Worm (Caenorhabditis elegans) whole organism, late embryonic: ENCODE data around the gene cyp-35D1.

ENCODE experiments used
- T23F11.4 ChIP-seq: fragments of 200-800 bp; sonication (Bioruptor generic); optimal IDR thresholded peaks from 2 replicates; lab custom pipeline; 2018; ENCODE audit warnings: mild to moderate bottlenecking, missing genetic modification characterization, missing compliant biosample characterization
- ahr-1 ChIP-seq: sonication (generic microtip); optimal IDR thresholded peaks from 2 replicates; lab custom pipeline; 2016; ENCODE audit warnings: missing genetic modification characterization, missing compliant biosample characterization
- ceh-19 ChIP-seq: fragments of 200-800 bp; sonication (Bioruptor generic); optimal IDR thresholded peaks from 2 replicates; lab custom pipeline; 2018; ENCODE audit warnings: mild to moderate bottlenecking, missing genetic modification characterization, missing compliant biosample characterization
- ceh-2 ChIP-seq: sonication (generic microtip); optimal IDR thresholded peaks from 2 replicates; lab custom pipeline; 2016; ENCODE audit warnings: missing genotype, missing genetic modification characterization, missing compliant biosample characterization
- ceh-9 ChIP-seq: sonication (generic microtip); optimal IDR thresholded peaks from 2 replicates; lab custom pipeline; 2016; ENCODE audit warnings: mild to moderate bottlenecking, missing genetic modification characterization, inconsistent platforms, missing compliant biosample characterization
- fkh-10 ChIP-seq: fragments of 150-350 bp; optimal IDR thresholded peaks from 2 replicates; lab custom pipeline; 2014; ENCODE audit warnings: missing biosample characterization, missing genetic modification reagents, missing genetic modification characterization
- fkh-6 ChIP-seq: sonication (generic microtip); optimal IDR thresholded peaks from 2 replicates; lab custom pipeline; 2016; ENCODE audit warnings: missing genetic modification characterization, missing compliant biosample characterization
- hlh-8 ChIP-seq: sonication (generic microtip); optimal IDR thresholded peaks from 2 replicates; lab custom pipeline; 2016; ENCODE audit warnings: missing genotype, missing genetic modification characterization, missing compliant biosample characterization
- pag-3 ChIP-seq: sonication (generic microtip); optimal IDR thresholded peaks from 2 replicates; lab custom pipeline; 2016; ENCODE audit warnings: missing compliant biosample characterization, missing genetic modification characterization, borderline replicate concordance

DNA sequence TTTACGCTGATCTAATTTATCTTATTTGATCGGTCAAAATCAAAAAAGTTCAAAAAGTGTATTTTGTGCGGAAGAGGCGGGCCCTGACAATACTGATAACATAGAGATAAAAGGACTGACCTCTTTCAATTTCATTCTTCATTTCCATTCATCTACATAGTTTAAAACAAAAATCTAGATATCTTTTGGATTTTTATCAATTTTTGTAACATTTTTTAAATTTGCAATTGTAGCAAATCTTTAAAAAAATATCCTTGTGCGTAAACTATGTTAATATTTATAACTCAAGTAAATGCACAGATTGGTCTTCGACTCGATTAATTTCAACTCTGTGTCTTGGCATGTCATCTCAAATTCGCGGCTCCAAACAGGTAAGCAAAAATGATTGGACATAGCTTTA, 34.6 kb downstream of the cyp-35D1 start, which contains the start of gene argk-1:
- no peak for TF ChIP-seq T23F11.4
- no peak for TF ChIP-seq ceh-2 (tag; lab: Kevin White, UChicago)
- no peak for TF ChIP-seq pag-3 (tag; lab: Kevin White, UChicago)
- no peak for TF ChIP-seq ceh-19 (GFP tag; lab: Kevin White, UChicago)
- TF ChIP-seq fkh-6 (tag; lab: Kevin White, UChicago): no peak
- TF ChIP-seq fkh-10 (GFP tag; lab: Kevin White, UChicago): no peak
- no peak for TF ChIP-seq ceh-9 (tag; lab: Kevin White, UChicago)
- no peak for TF ChIP-seq hlh-8
- TF ChIP-seq ahr-1 (tag; lab: Kevin White, UChicago): no peak
